Worm (Caenorhabditis elegans): ENCODE measurements around the gene jmjd-2.

DNA sequence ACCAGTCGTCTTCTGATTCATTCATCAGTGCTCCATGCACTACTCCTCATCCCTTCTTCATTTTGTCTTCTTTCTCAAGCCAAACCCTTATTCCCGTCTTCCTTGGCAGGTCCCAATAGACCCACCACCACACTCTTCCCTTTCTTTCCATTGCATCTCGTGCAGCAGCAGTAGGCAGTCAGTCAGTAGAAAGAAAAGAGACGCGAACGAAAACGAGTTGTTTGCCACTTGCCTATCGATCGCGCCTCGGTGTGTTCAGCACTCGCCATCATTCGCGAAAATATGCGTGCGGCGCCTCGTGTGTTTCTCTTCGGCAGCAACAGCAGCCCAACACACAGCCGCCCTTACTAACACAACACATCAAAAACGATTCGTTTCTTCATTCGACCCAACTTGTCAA lies 6.1 kb upstream of the jmjd-2 start:
- TF ChIP-seq F13H6.1 (tag; optimal IDR thresholded peaks at IDR 0.05) (no peak), pag-3 (tag; optimal IDR thresholded peaks at IDR 0.05; ENCODE audit: borderline replicate concordance) (no peak), hlh-30 (tag; optimal IDR thresholded peaks at IDR 0.05; ENCODE audit: insufficient read depth) (peak; percentile 66), pha-4 (tag; optimal IDR thresholded peaks at IDR 0.05) (no peak), lin-11 (tag; optimal IDR thresholded peaks at IDR 0.05) (peak; percentile 29), lim-6 (tag; optimal IDR thresholded peaks at IDR 0.05) (no peak), gmeb-2 (tag; optimal IDR thresholded peaks at IDR 0.05) (no peak), ttx-3 (tag; optimal IDR thresholded peaks at IDR 0.05) (no peak), madf-2 (tag; optimal IDR thresholded peaks at IDR 0.05) (peak; percentile 99), hlh-8 (tag; optimal IDR thresholded peaks at IDR 0.05) (peak; percentile 1), fax-1 (tag; optimal IDR thresholded peaks at IDR 0.05) (no peak)

All from whole organism, late embryonic.